Worm (Caenorhabditis elegans) whole organism, early embryonic: Measurements from ENCODE around the gene gst-30.

Experiments used
- B0310.2 ChIP-seq: sonication (generic microtip); optimal IDR thresholded peaks from 2 replicates; lab custom pipeline; 2016; ENCODE audit warnings: mild to moderate bottlenecking, missing genetic modification characterization, missing compliant biosample characterization
- F13C5.2 ChIP-seq: sonication (generic microtip); optimal IDR thresholded peaks from 2 replicates; lab custom pipeline; 2017; ENCODE audit warnings: mild to moderate bottlenecking, missing genetic modification characterization, inconsistent platforms, missing compliant biosample characterization
- aly-1 ChIP-seq: sonication (generic microtip); optimal IDR thresholded peaks from 2 replicates; lab custom pipeline; 2016; ENCODE audit warnings: missing genetic modification characterization, missing compliant biosample characterization
- ama-1 ChIP-seq: fragments of 150-350 bp; optimal IDR thresholded peaks from 2 replicates; lab custom pipeline; 2014
- ceh-13 ChIP-seq: fragments of 200-800 bp; sonication (Bioruptor generic); optimal IDR thresholded peaks from 2 replicates; lab custom pipeline; 2018; ENCODE audit warnings: mild to moderate bottlenecking, missing genetic modification characterization, missing compliant biosample characterization
- ceh-36 ChIP-seq: sonication (generic microtip); optimal IDR thresholded peaks from 2 replicates; lab custom pipeline; 2016; ENCODE audit warnings: missing genetic modification characterization, inconsistent platforms, missing compliant biosample characterization
- ets-7 ChIP-seq: sonication (generic microtip); optimal IDR thresholded peaks from 2 replicates; lab custom pipeline; 2016; ENCODE audit warnings: missing genotype, missing genetic modification characterization, missing compliant biosample characterization
- flt-1 ChIP-seq: fragments of 200-800 bp; sonication (Bioruptor generic); IDR thresholded peaks from 2 replicates; pipeline ENCODE4 v1.3.6; 2022; ENCODE audit warnings: missing genetic modification characterization, missing compliant biosample characterization
- hmbx-1 ChIP-seq: sonication (generic microtip); optimal IDR thresholded peaks from 2 replicates; lab custom pipeline; 2016; ENCODE audit warnings: mild to moderate bottlenecking, missing genetic modification characterization, missing compliant biosample characterization
- hmg-4 ChIP-seq: fragments of 200-800 bp; sonication (Bioruptor generic); optimal IDR thresholded peaks from 2 replicates; lab custom pipeline; 2018; ENCODE audit warnings: mild to moderate bottlenecking, missing genetic modification characterization, missing compliant biosample characterization
- hnd-1 ChIP-seq: sonication (generic microtip); optimal IDR thresholded peaks from 2 replicates; lab custom pipeline; 2016; ENCODE audit warnings: missing genetic modification characterization, missing compliant biosample characterization
- pes-1 ChIP-seq: fragments of 200-800 bp; sonication (Bioruptor generic); IDR thresholded peaks from 2 replicates; pipeline ENCODE4 v1.3.6; 2022; ENCODE audit warnings: missing genetic modification reagents, missing genetic modification characterization, missing compliant biosample characterization
- scrt-1 ChIP-seq: fragments of 200-800 bp; sonication (Bioruptor generic); IDR thresholded peaks from 2 replicates; pipeline ENCODE4 v1.3.6; 2022; ENCODE audit warnings: missing genetic modification characterization, missing compliant biosample characterization
- sea-1 ChIP-seq: fragments of 200-800 bp; sonication (Bioruptor generic); conservative IDR thresholded peaks from 2 replicates; pipeline ENCODE4 v1.3.6; 2022; ENCODE audit warnings: missing genetic modification characterization, missing compliant biosample characterization
- tbx-11 ChIP-seq: fragments of 200-800 bp; sonication (Bioruptor generic); IDR thresholded peaks from 2 replicates; pipeline ENCODE4 v1.3.6; 2022; ENCODE audit warnings: missing genetic modification characterization, missing compliant biosample characterization
- tbx-37 ChIP-seq: fragments of 200-800 bp; sonication (Bioruptor generic); conservative IDR thresholded peaks from 2 replicates; pipeline ENCODE4 v1.3.6; 2022; ENCODE audit warnings: missing genetic modification reagents, missing genetic modification characterization, missing compliant biosample characterization
- tra-4 ChIP-seq: sonication (generic microtip); optimal IDR thresholded peaks from 2 replicates; lab custom pipeline; 2017; ENCODE audit warnings: missing genetic modification characterization, missing compliant biosample characterization

The gst-30 gene

ce11 chrII:4934954-4935353 lies at the start of gene gst-30:
TSS of gene gst-30 (minus strand) at chrII:4935054.
- TF ChIP-seq ama-1 (lab: Kevin White, UChicago) (no peak), sea-1 (no peak), tbx-11 (GFP tag; lab: Robert Waterston, UW) (no peak), flt-1 (GFP tag; lab: Robert Waterston, UW) (no peak), pes-1 (GFP tag; lab: Robert Waterston, UW) (no peak), scrt-1 (GFP tag; lab: Robert Waterston, UW) (no peak), tra-4 (no peak), ets-7 (tag; lab: Kevin White, UChicago) (no peak), hmbx-1 (tag; lab: Kevin White, UChicago) (no peak), hnd-1 (tag; lab: Kevin White, UChicago) (no peak), aly-1 (tag; lab: Kevin White, UChicago) (no peak), ceh-13 (GFP tag; lab: Kevin White, UChicago) (no peak), ceh-36 (tag; lab: Kevin White, UChicago) (no peak)

ce11 chrII:4984151-4984550 lies 49.3 kb upstream of the gst-30 start:
- TF ChIP-seq B0310.2 (no peak), pes-1 (GFP tag; lab: Robert Waterston, UW) (no peak), ceh-36 (tag; lab: Kevin White, UChicago) (no peak), ets-7 (tag; lab: Kevin White, UChicago) (no peak), ceh-13 (GFP tag; lab: Kevin White, UChicago) (no peak), hmg-4 (no peak)

ce11 chrII:4981682-4982404 lies 47.0 kb upstream of the gst-30 start:
- TF ChIP-seq flt-1 (GFP tag; lab: Robert Waterston, UW) (no peak), pes-1 (GFP tag; lab: Robert Waterston, UW) (no peak), aly-1 (tag; lab: Kevin White, UChicago) (no peak), B0310.2 (no peak), tra-4 (no peak), hmbx-1 (tag; lab: Kevin White, UChicago) (no peak), hmg-4 (no peak), ama-1 (lab: Kevin White, UChicago) (no peak), hnd-1 (tag; lab: Kevin White, UChicago) (no peak), scrt-1 (GFP tag; lab: Robert Waterston, UW) (no peak), tbx-37 (GFP tag; lab: Robert Waterston, UW) (no peak), F13C5.2 (tag; lab: Kevin White, UChicago) (no peak), ceh-36 (tag; lab: Kevin White, UChicago) (no peak), sea-1 (no peak), ceh-13 (GFP tag; lab: Kevin White, UChicago) (no peak), ets-7 (tag; lab: Kevin White, UChicago) (no peak), tbx-11 (GFP tag; lab: Robert Waterston, UW) (no peak)

DNA sequence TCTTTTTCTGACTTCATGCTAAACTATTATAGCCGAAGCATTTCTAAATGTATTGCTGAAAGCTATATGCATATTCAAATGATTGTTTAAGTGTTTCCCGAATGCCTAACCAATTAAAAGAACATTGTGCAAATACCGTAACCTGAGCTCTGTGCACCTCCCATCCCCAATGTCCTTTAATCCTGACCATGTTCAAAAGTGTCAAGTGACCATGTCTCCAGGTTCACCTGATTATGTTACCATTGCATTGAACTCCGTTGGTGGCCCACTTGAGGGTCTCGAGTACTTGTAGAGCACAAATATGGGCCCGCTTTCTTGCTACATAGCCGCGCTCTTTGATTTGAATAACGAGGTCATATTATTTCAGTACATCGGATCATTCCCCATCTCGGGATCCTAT lies 40.5 kb upstream of the gst-30 start:
- TF ChIP-seq ceh-36 (tag; lab: Kevin White, UChicago) = no peak
- no peak for TF ChIP-seq ceh-13 (GFP tag; lab: Kevin White, UChicago)
- no peak for TF ChIP-seq B0310.2

DNA sequence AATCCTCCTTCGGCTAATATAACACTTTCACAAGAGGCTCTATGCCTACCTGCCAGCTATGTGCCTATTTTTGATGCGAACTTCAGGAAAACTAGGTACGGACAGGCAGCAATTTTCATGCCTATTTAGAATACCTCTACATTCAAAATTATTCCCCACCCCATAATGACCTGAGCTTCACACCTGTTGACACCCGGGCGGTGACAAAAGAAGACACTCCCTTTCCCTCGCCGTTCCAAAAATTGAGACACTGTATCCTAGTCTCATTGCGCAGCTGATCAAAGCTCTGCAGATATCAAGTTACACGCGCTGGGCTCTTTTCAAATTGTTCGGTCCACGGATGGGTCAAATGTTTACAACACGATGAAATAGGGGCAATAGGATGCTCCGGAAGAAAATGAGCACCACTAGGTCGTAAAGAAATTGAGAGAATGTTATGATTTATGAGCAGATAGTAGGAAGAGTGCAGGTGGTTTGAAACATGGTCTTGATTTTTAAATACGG lies 39.6 kb upstream of the gst-30 start:
- no peak for TF ChIP-seq ceh-36 (tag; lab: Kevin White, UChicago)
- no peak for TF ChIP-seq aly-1 (tag; lab: Kevin White, UChicago)
- no peak for TF ChIP-seq tbx-37 (GFP tag; lab: Robert Waterston, UW)
- no peak for TF ChIP-seq flt-1 (GFP tag; lab: Robert Waterston, UW)
- TF ChIP-seq ama-1 (lab: Kevin White, UChicago) = no peak
- TF ChIP-seq hnd-1 (tag; lab: Kevin White, UChicago) = no peak
- TF ChIP-seq B0310.2 = no peak
- TF ChIP-seq ets-7 (tag; lab: Kevin White, UChicago) = no peak
- no peak for TF ChIP-seq F13C5.2 (tag; lab: Kevin White, UChicago)
- no peak for TF ChIP-seq sea-1
- no peak for TF ChIP-seq hmg-4
- TF ChIP-seq pes-1 (GFP tag; lab: Robert Waterston, UW) = no peak
- no peak for TF ChIP-seq ceh-13 (GFP tag; lab: Kevin White, UChicago)
- TF ChIP-seq tra-4 = no peak
- TF ChIP-seq tbx-11 (GFP tag; lab: Robert Waterston, UW) = no peak
- no peak for TF ChIP-seq scrt-1 (GFP tag; lab: Robert Waterston, UW)
- no peak for TF ChIP-seq hmbx-1 (tag; lab: Kevin White, UChicago)

- no peak for TF ChIP-seq ceh-13 (GFP tag; lab: Kevin White, UChicago)
- no peak for TF ChIP-seq sea-1
Measured at ce11 chrII:4968863-4969262, 34.0 kb upstream of the gst-30 start, which contains the start of gene shc-2. TSS of gene shc-2 (plus strand) at chrII:4969163.

DNA sequence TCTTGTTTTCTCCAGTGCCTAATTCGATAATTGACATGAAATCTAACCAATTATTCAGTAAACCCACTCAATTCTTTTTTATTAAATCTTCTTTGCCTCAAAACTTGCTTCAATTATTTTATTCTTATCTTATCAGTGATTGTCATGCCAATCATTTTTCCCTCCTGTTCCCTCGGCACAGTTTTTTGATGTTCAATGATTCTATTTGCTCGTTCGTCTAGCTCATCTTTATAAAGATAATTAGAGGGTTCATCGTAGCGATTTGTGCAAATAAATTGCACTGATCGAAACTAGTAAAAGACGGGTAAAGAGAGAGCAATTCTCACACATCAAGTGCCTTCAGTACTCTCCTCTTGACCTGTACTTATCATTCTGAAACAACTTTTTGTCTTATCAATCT lies 32.8 kb upstream of the gst-30 start:
- TF ChIP-seq flt-1 (GFP tag; lab: Robert Waterston, UW) = no peak
- TF ChIP-seq ceh-36 (tag; lab: Kevin White, UChicago) = no peak
- TF ChIP-seq ceh-13 (GFP tag; lab: Kevin White, UChicago) = no peak
- no peak for TF ChIP-seq F13C5.2 (tag; lab: Kevin White, UChicago)
- TF ChIP-seq ets-7 (tag; lab: Kevin White, UChicago) = no peak
- TF ChIP-seq B0310.2 = no peak
- TF ChIP-seq tbx-37 (GFP tag; lab: Robert Waterston, UW) = no peak

ce11 chrII:4966576-4966975 lies 31.7 kb upstream of the gst-30 start:
- no peak for TF ChIP-seq tbx-11 (GFP tag; lab: Robert Waterston, UW)
- no peak for TF ChIP-seq hnd-1 (tag; lab: Kevin White, UChicago)
- no peak for TF ChIP-seq F13C5.2 (tag; lab: Kevin White, UChicago)
- TF ChIP-seq scrt-1 (GFP tag; lab: Robert Waterston, UW) = no peak
- TF ChIP-seq hmg-4 = no peak
- TF ChIP-seq B0310.2 = no peak
- TF ChIP-seq tbx-37 (GFP tag; lab: Robert Waterston, UW) = no peak
- no peak for TF ChIP-seq sea-1
- no peak for TF ChIP-seq ceh-36 (tag; lab: Kevin White, UChicago)
- no peak for TF ChIP-seq aly-1 (tag; lab: Kevin White, UChicago)
- TF ChIP-seq pes-1 (GFP tag; lab: Robert Waterston, UW) = no peak
- TF ChIP-seq ama-1 (lab: Kevin White, UChicago) = no peak
- TF ChIP-seq ets-7 (tag; lab: Kevin White, UChicago) = no peak
- TF ChIP-seq hmbx-1 (tag; lab: Kevin White, UChicago) = no peak
- TF ChIP-seq ceh-13 (GFP tag; lab: Kevin White, UChicago) = no peak
- no peak for TF ChIP-seq flt-1 (GFP tag; lab: Robert Waterston, UW)
